Worm (Caenorhabditis elegans) whole organism, L4 larva: Measurements from ENCODE around the gene fbxb-78.

ENCODE experiments used
- F10B5.3 ChIP-seq: sonication (generic microtip); optimal IDR thresholded peaks from 2 replicates; lab custom pipeline; 2016; ENCODE audit warnings: mild to moderate bottlenecking, missing genetic modification characterization, missing compliant biosample characterization
- F37D6.2 ChIP-seq: sonication (generic microtip); optimal IDR thresholded peaks from 2 replicates; lab custom pipeline; 2016; ENCODE audit warnings: mild to moderate bottlenecking, missing genetic modification characterization, missing compliant biosample characterization
- F44E2.7 ChIP-seq: fragments of 200-800 bp; sonication (Bioruptor generic); IDR thresholded peaks from 2 replicates; pipeline ENCODE4 v2.1.2; 2022; ENCODE audit warnings: missing genetic modification characterization, missing compliant biosample characterization
- F49E8.2 ChIP-seq: sonication (generic microtip); optimal IDR thresholded peaks from 2 replicates; lab custom pipeline; 2016; ENCODE audit warnings: missing compliant biosample characterization, mild to moderate bottlenecking, missing genetic modification characterization, borderline replicate concordance
- Y5F2A.4 ChIP-seq: fragments of 200-800 bp; sonication (Bioruptor generic); optimal IDR thresholded peaks from 2 replicates; lab custom pipeline; 2018; ENCODE audit warnings: mild to moderate bottlenecking, missing genetic modification characterization, missing compliant biosample characterization
- attf-4 ChIP-seq: sonication (generic microtip); optimal IDR thresholded peaks from 3 replicates; lab custom pipeline; 2017; ENCODE audit warnings: missing biosample characterization, missing genetic modification characterization
- ceh-20 ChIP-seq: fragments of 200-800 bp; sonication (Bioruptor generic); IDR thresholded peaks from 2 replicates; pipeline ENCODE4 v1.3.6; 2022; ENCODE audit warnings: missing genetic modification reagents, missing genetic modification characterization, missing compliant biosample characterization
- ceh-32 ChIP-seq: sonication (generic microtip); optimal IDR thresholded peaks from 2 replicates; lab custom pipeline; 2016; ENCODE audit warnings: mild to moderate bottlenecking, missing genetic modification characterization, missing compliant biosample characterization; ENCODE audit not compliant: poor library complexity
- ceh-82 ChIP-seq: sonication (generic microtip); optimal IDR thresholded peaks from 2 replicates; lab custom pipeline; 2017; ENCODE audit warnings: missing biosample characterization, missing genetic modification characterization
- daf-12 ChIP-seq: fragments of 150-350 bp; optimal IDR thresholded peaks from 2 replicates; lab custom pipeline; 2014; ENCODE audit warnings: missing biosample characterization, missing genetic modification reagents, missing genetic modification characterization
- daf-16 ChIP-seq, 3 experiments: sonication (generic microtip); optimal IDR thresholded peaks; 2 replicates each; lab custom pipeline; 2016 to 2017; ENCODE audit warnings: missing genetic modification characterization in 3 of 3, missing genetic modification reagents in 3 of 3, mild to moderate bottlenecking in 2 of 3, missing compliant biosample characterization in 2 of 3, missing biosample characterization in 1 of 3, moderate library complexity in 1 of 3
- daf-8 ChIP-seq: fragments of 200-800 bp; sonication (Bioruptor generic); IDR thresholded peaks from 2 replicates; pipeline ENCODE4 v1.3.6; 2022; ENCODE audit warnings: missing genetic modification characterization, missing compliant biosample characterization
- dve-1 ChIP-seq: sonication (generic microtip); optimal IDR thresholded peaks from 2 replicates; lab custom pipeline; 2017; ENCODE audit warnings: antibody characterized with exemption, mild to moderate bottlenecking, missing genetic modification characterization, missing compliant biosample characterization; ENCODE audit not compliant: insufficient read depth
- fkh-10 ChIP-seq: fragments of 150-350 bp; optimal IDR thresholded peaks from 2 replicates; lab custom pipeline; 2014; ENCODE audit warnings: missing biosample characterization, missing genetic modification reagents, missing genetic modification characterization
- hlh-11 ChIP-seq: fragments of 200-800 bp; sonication (Bioruptor generic); optimal IDR thresholded peaks from 2 replicates; lab custom pipeline; 2018; ENCODE audit warnings: mild to moderate bottlenecking, missing genetic modification characterization, missing compliant biosample characterization
- hmg-1.1 ChIP-seq: fragments of 200-800 bp; sonication (Bioruptor generic); IDR thresholded peaks from 2 replicates; pipeline ENCODE4 v1.3.6; 2022; ENCODE audit warnings: missing genetic modification reagents, missing genetic modification characterization, missing compliant biosample characterization
- lin-1 ChIP-seq: fragments of 200-800 bp; sonication (Bioruptor generic); IDR thresholded peaks from 2 replicates; pipeline ENCODE4 v1.3.6; 2022; ENCODE audit warnings: missing genetic modification reagents, missing genetic modification characterization, missing compliant biosample characterization
- lin-38 ChIP-seq: fragments of 200-800 bp; sonication (Bioruptor generic); IDR thresholded peaks from 2 replicates; pipeline ENCODE4 v1.3.6; 2022; ENCODE audit warnings: missing genetic modification reagents, missing genetic modification characterization, missing compliant biosample characterization
- lin-39 ChIP-seq: fragments of 150-350 bp; optimal IDR thresholded peaks from 2 replicates; lab custom pipeline; 2014; ENCODE audit warnings: missing biosample characterization, missing genetic modification reagents, missing genetic modification characterization
- madf-9 ChIP-seq: fragments of 200-800 bp; sonication (Bioruptor generic); conservative IDR thresholded peaks from 2 replicates; pipeline ENCODE4 v1.3.6; 2022; ENCODE audit warnings: missing genetic modification reagents, missing genetic modification characterization, missing compliant biosample characterization
- mdt-29 ChIP-seq: fragments of 200-800 bp; sonication (Bioruptor generic); IDR thresholded peaks from 2 replicates; pipeline ENCODE4 v1.3.6; 2022; ENCODE audit warnings: missing genetic modification reagents, missing genetic modification characterization, missing compliant biosample characterization
- mes-2 ChIP-seq: sonication (generic microtip); optimal IDR thresholded peaks from 2 replicates; lab custom pipeline; 2016; ENCODE audit warnings: missing genotype, mild to moderate bottlenecking, missing genetic modification characterization, missing compliant biosample characterization; ENCODE audit not compliant: poor library complexity, severe bottlenecking
- mxl-3 ChIP-seq: fragments of 200-800 bp; sonication (Bioruptor generic); optimal IDR thresholded peaks from 2 replicates; lab custom pipeline; 2018; ENCODE audit warnings: mild to moderate bottlenecking, missing genetic modification characterization, missing compliant biosample characterization
- nhr-11 ChIP-seq: fragments of 150-350 bp; optimal IDR thresholded peaks from 2 replicates; lab custom pipeline; 2014; ENCODE audit warnings: missing biosample characterization, missing genetic modification characterization
- nhr-28 ChIP-seq: fragments of 150-350 bp; optimal IDR thresholded peaks from 2 replicates; lab custom pipeline; 2014; ENCODE audit warnings: missing biosample characterization, missing genetic modification characterization
- nhr-41 ChIP-seq: fragments of 200-800 bp; sonication (Bioruptor generic); IDR thresholded peaks from 2 replicates; pipeline ENCODE4 v1.3.6; 2022; ENCODE audit warnings: missing genetic modification reagents, missing genetic modification characterization, missing compliant biosample characterization
- snpc-1.2 ChIP-seq: fragments of 200-800 bp; sonication (Bioruptor generic); IDR thresholded peaks from 2 replicates; pipeline ENCODE4 v1.3.6; 2022; ENCODE audit warnings: missing genetic modification reagents, missing genetic modification characterization, missing compliant biosample characterization
- spr-1 ChIP-seq: sonication (generic microtip); optimal IDR thresholded peaks from 2 replicates; lab custom pipeline; 2016; ENCODE audit warnings: mild to moderate bottlenecking, missing genetic modification characterization, missing compliant biosample characterization
- unc-62 ChIP-seq, 3 experiments: fragments of 150-350 bp in 1 of 3; sonication (generic microtip); optimal IDR thresholded peaks in 2 of 3; peaks in 1 of 3; 1 replicate in 1 of 3; 2 replicates in 2 of 3; lab custom pipeline; 2014 to 2017; ENCODE audit warnings: missing biosample characterization in 3 of 3, missing genetic modification characterization in 3 of 3, missing genetic modification reagents in 3 of 3, missing genotype in 1 of 3
- zip-11 ChIP-seq: fragments of 200-800 bp; sonication (Bioruptor generic); IDR thresholded peaks from 2 replicates; pipeline ENCODE4 v1.3.6; 2022; ENCODE audit warnings: missing genetic modification characterization, missing compliant biosample characterization
- ztf-11 ChIP-seq: fragments of 150-350 bp; optimal IDR thresholded peaks from 2 replicates; lab custom pipeline; 2014; ENCODE audit warnings: missing biosample characterization, missing genetic modification characterization

Gene fbxb-78

ce11 chrIV:4776501-4776900 is 39.1 kb downstream of the fbxb-78 start:
- TF ChIP-seq hmg-1.1 (GFP tag; lab: Robert Waterston, UW) (no peak), daf-12 (tag; lab: Kevin White, UChicago) (no peak), F37D6.2 (tag; lab: Kevin White, UChicago) (no peak), ztf-11 (tag; lab: Kevin White, UChicago) (no peak), nhr-41 (GFP tag; lab: Robert Waterston, UW) (no peak), madf-9 (GFP tag; lab: Robert Waterston, UW) (no peak), ceh-82 (tag; lab: Kevin White, UChicago) (no peak), attf-4 (no peak), fkh-10 (no peak), mes-2 (tag; lab: Kevin White, UChicago) (no peak), spr-1 (tag; lab: Kevin White, UChicago) (no peak), unc-62 (GFP tag; optimal IDR thresholded peaks at IDR 0.05 in 1 of 2; lab: Kevin White, UChicago) (no peak), unc-62 (tag; optimal IDR thresholded peaks at IDR 0.05; lab: Kevin White, UChicago) (no peak), F49E8.2 (tag; lab: Kevin White, UChicago) (no peak), ceh-32 (tag; lab: Kevin White, UChicago) (no peak), F10B5.3 (tag; lab: Kevin White, UChicago) (no peak), lin-38 (GFP tag; lab: Robert Waterston, UW) (no peak), lin-39 (tag; lab: Kevin White, UChicago) (no peak), ceh-20 (no peak), daf-16 (GFP tag; optimal IDR thresholded peaks at IDR 0.05; lab: Kevin White, UChicago) (no peak), daf-16 (tag; optimal IDR thresholded peaks at IDR 0.05; lab: Kevin White, UChicago) (no peak), lin-1 (GFP tag; lab: Robert Waterston, UW) (no peak)
- TF ChIP-seq, all 104 proteins: peak for 0

- TF ChIP-seq daf-8 (GFP tag; lab: Robert Waterston, UW), result no peak
- no peak for TF ChIP-seq mxl-3 (GFP tag; lab: Kevin White, UChicago)
- TF ChIP-seq F37D6.2 (tag; lab: Kevin White, UChicago), result no peak
- no peak for TF ChIP-seq F10B5.3 (tag; lab: Kevin White, UChicago)
- no peak for TF ChIP-seq F44E2.7 (GFP tag; lab: Robert Waterston, UW)
Observed at ce11 chrIV:4780129-4780528, 42.8 kb downstream of the fbxb-78 start, which contains the start of gene set-15. Gene set-15, minus strand, starts transcription at chrIV:4780229.

- TF ChIP-seq zip-11, result no peak
- TF ChIP-seq hlh-11 (tag; lab: Kevin White, UChicago), result peak; percentile 67
- TF ChIP-seq unc-62 (GFP tag; optimal IDR thresholded peaks at IDR 0.05 in 1 of 2; lab: Kevin White, UChicago), result peak in 1 of 2 experiments; percentile 97
- TF ChIP-seq unc-62 (tag; optimal IDR thresholded peaks at IDR 0.05; lab: Kevin White, UChicago), result no peak
- 0 out of 2 replicates have a peak, but pooled peaks have one; percentile 37 for TF ChIP-seq hmg-1.1 (GFP tag; lab: Robert Waterston, UW)
- peak; percentile 47 for TF ChIP-seq nhr-28 (tag; lab: Kevin White, UChicago)
- no peak for TF ChIP-seq lin-1 (GFP tag; lab: Robert Waterston, UW)
- peak; percentile 22 for TF ChIP-seq dve-1 (tag; lab: Kevin White, UChicago)
- no peak for TF ChIP-seq nhr-11 (tag; lab: Kevin White, UChicago)
- TF ChIP-seq mdt-29 (GFP tag; lab: Robert Waterston, UW), result 0 out of 2 replicates have a peak, but pooled peaks have one; percentile 28
- no peak for TF ChIP-seq Y5F2A.4 (GFP tag; lab: Kevin White, UChicago)
- TF ChIP-seq daf-16 (GFP tag; optimal IDR thresholded peaks at IDR 0.05; lab: Kevin White, UChicago), result no peak
- peak; percentile 32 for TF ChIP-seq daf-16 (tag; optimal IDR thresholded peaks at IDR 0.05; lab: Kevin White, UChicago)
- no peak for TF ChIP-seq mes-2 (tag; lab: Kevin White, UChicago)
- TF ChIP-seq, all 104 proteins: peak for 7
Observed at ce11 chrIV:4781123-4781522, 43.8 kb downstream of the fbxb-78 start.

- TF ChIP-seq snpc-1.2 (GFP tag; lab: Robert Waterston, UW), result 0 out of 2 replicates have a peak, but pooled peaks have one; percentile 10
- peak; percentile 13 for TF ChIP-seq dve-1 (tag; lab: Kevin White, UChicago)
Observed at ce11 chrIV:4784687-4785086, 47.3 kb downstream of the fbxb-78 start.
